Worm (Caenorhabditis elegans) whole organism, L1 larva: ENCODE results near the gene W06D11.1.

ENCODE experiments used
- ama-1 ChIP-seq: fragments of 150-350 bp; optimal IDR thresholded peaks from 2 replicates; lab custom pipeline; 2014
- ces-1 ChIP-seq: fragments of 150-350 bp; optimal IDR thresholded peaks from 2 replicates; lab custom pipeline; 2014; ENCODE audit warnings: missing biosample characterization, missing genetic modification reagents, missing genetic modification characterization
- hlh-4 ChIP-seq: sonication (generic microtip); optimal IDR thresholded peaks from 2 replicates; lab custom pipeline; 2016; ENCODE audit warnings: mild to moderate bottlenecking, missing genetic modification characterization, missing compliant biosample characterization
- lin-13 ChIP-seq: fragments of 150-350 bp; optimal IDR thresholded peaks from 2 replicates; lab custom pipeline; 2014; ENCODE audit warnings: missing biosample characterization, missing genetic modification reagents, missing genetic modification characterization
- lin-15B ChIP-seq: fragments of 150-350 bp; sonication (generic microtip); optimal IDR thresholded peaks from 3 replicates; lab custom pipeline; 2014; ENCODE audit warnings: missing biosample characterization, missing genetic modification characterization
- lir-3 ChIP-seq: sonication (generic microtip); optimal IDR thresholded peaks from 2 replicates; lab custom pipeline; 2016; ENCODE audit warnings: mild to moderate bottlenecking, missing genetic modification characterization, moderate library complexity, missing compliant biosample characterization; ENCODE audit not compliant: poor library complexity
- mep-1 ChIP-seq: fragments of 150-350 bp; optimal IDR thresholded peaks from 2 replicates; lab custom pipeline; 2014; ENCODE audit warnings: missing biosample characterization, missing genetic modification characterization
- nhr-237 ChIP-seq: fragments of 150-350 bp; optimal IDR thresholded peaks from 2 replicates; lab custom pipeline; 2014; ENCODE audit warnings: missing biosample characterization, missing genetic modification characterization
- nhr-76 ChIP-seq: sonication (generic microtip); optimal IDR thresholded peaks from 2 replicates; lab custom pipeline; 2017; ENCODE audit warnings: missing biosample characterization, missing genetic modification characterization
- pqm-1 ChIP-seq: sonication (generic microtip); optimal IDR thresholded peaks from 3 replicates; lab custom pipeline; 2017; ENCODE audit warnings: missing biosample characterization, missing genetic modification characterization
- rnt-1 ChIP-seq: sonication (generic microtip); optimal IDR thresholded peaks from 2 replicates; lab custom pipeline; 2016; ENCODE audit warnings: mild to moderate bottlenecking, missing genetic modification characterization, moderate library complexity, missing compliant biosample characterization

- TF ChIP-seq mep-1 (tag; lab: Kevin White, UChicago) (no peak), hlh-4 (tag; lab: Kevin White, UChicago) (no peak), lir-3 (tag; lab: Kevin White, UChicago) (no peak), ces-1 (GFP tag; lab: Kevin White, UChicago) (no peak), ama-1 (lab: Kevin White, UChicago) (no peak), lin-13 (no peak), nhr-237 (no peak), pqm-1 (no peak), rnt-1 (tag; lab: Kevin White, UChicago) (no peak), lin-15B (tag; lab: Kevin White, UChicago) (no peak), nhr-76 (tag; lab: Kevin White, UChicago) (no peak)
These were observed 20.0 kb downstream of the W06D11.1 start for ce11 chrX:12314395-12314794.
